Worm (Caenorhabditis elegans) whole organism, L3 larva: ENCODE measurements around the gene W04E12.7.

Experiments
- ZK546.5 ChIP-seq: sonication (generic microtip); optimal IDR thresholded peaks from 2 replicates; lab custom pipeline; 2017; ENCODE audit warnings: missing biosample characterization, missing genetic modification characterization
- ama-1 ChIP-seq: fragments of 150-350 bp; optimal IDR thresholded peaks from 2 replicates; lab custom pipeline; 2018
- ceh-28 ChIP-seq: fragments of 150-350 bp; optimal IDR thresholded peaks from 2 replicates; lab custom pipeline; 2014; ENCODE audit warnings: missing biosample characterization, missing genetic modification reagents, missing genetic modification characterization
- ceh-82 ChIP-seq: fragments of 150-350 bp; optimal IDR thresholded peaks from 2 replicates; lab custom pipeline; 2014; ENCODE audit warnings: missing biosample characterization, missing genetic modification characterization
- daf-12 ChIP-seq: fragments of 150-350 bp; optimal IDR thresholded peaks from 2 replicates; lab custom pipeline; 2014; ENCODE audit warnings: missing biosample characterization, missing genetic modification reagents, missing genetic modification characterization
- egl-5 ChIP-seq: fragments of 150-350 bp; optimal IDR thresholded peaks from 2 replicates; lab custom pipeline; 2017; ENCODE audit warnings: missing biosample characterization, missing genetic modification reagents, missing genetic modification characterization, inconsistent platforms
- elt-1 ChIP-seq: fragments of 150-350 bp; optimal IDR thresholded peaks from 2 replicates; lab custom pipeline; 2014; ENCODE audit warnings: missing biosample characterization, missing genetic modification characterization
- elt-2 ChIP-seq: sonication (generic microtip); optimal IDR thresholded peaks from 2 replicates; lab custom pipeline; 2016; ENCODE audit warnings: missing genetic modification reagents, mild to moderate bottlenecking, missing genetic modification characterization, missing compliant biosample characterization
- elt-3 ChIP-seq, 3 experiments: fragments of 150-350 bp in 1 of 3; sonication (generic microtip) in 2 of 3; optimal IDR thresholded peaks; 2 replicates in 2 of 3; 4 replicates in 1 of 3; lab custom pipeline; 2014 to 2017; ENCODE audit warnings: missing biosample characterization in 3 of 3, missing genetic modification characterization in 3 of 3
- eor-1 ChIP-seq, 2 experiments: fragments of 150-350 bp; optimal IDR thresholded peaks; 2 replicates each; lab custom pipeline; 2014 to 2018; ENCODE audit warnings: missing biosample characterization in 2 of 2, missing genetic modification characterization in 2 of 2
- fkh-10 ChIP-seq: sonication (generic microtip); optimal IDR thresholded peaks from 2 replicates; lab custom pipeline; 2017; ENCODE audit warnings: missing biosample characterization, missing genetic modification reagents, missing genetic modification characterization
- fos-1 ChIP-seq: fragments of 150-350 bp; optimal IDR thresholded peaks from 2 replicates; lab custom pipeline; 2014; ENCODE audit warnings: missing biosample characterization, missing genetic modification characterization
- lin-39 ChIP-seq: fragments of 150-350 bp; optimal IDR thresholded peaks from 2 replicates; lab custom pipeline; 2018; ENCODE audit warnings: missing biosample characterization, missing genetic modification reagents, missing genetic modification characterization
- lsy-12 ChIP-seq: sonication (generic microtip); optimal IDR thresholded peaks from 2 replicates; lab custom pipeline; 2016; ENCODE audit warnings: mild to moderate bottlenecking, missing genetic modification characterization, missing compliant biosample characterization
- mdl-1 ChIP-seq: fragments of 150-350 bp; optimal IDR thresholded peaks from 2 replicates; lab custom pipeline; 2014; ENCODE audit warnings: missing biosample characterization, missing genetic modification characterization
- nfya-1 ChIP-seq: sonication (generic microtip); optimal IDR thresholded peaks from 2 replicates; lab custom pipeline; 2017; ENCODE audit warnings: missing genetic modification characterization, mild to moderate bottlenecking, missing compliant biosample characterization, antibody characterized with exemption, moderate library complexity; ENCODE audit not compliant: insufficient read depth
- nhr-11 ChIP-seq: fragments of 150-350 bp; optimal IDR thresholded peaks from 2 replicates; lab custom pipeline; 2014; ENCODE audit warnings: missing biosample characterization, missing genetic modification characterization
- nhr-23 ChIP-seq: fragments of 150-350 bp; optimal IDR thresholded peaks from 2 replicates; lab custom pipeline; 2014; ENCODE audit warnings: missing biosample characterization, missing genetic modification reagents, missing genetic modification characterization
- nhr-25 ChIP-seq: sonication (generic microtip); optimal IDR thresholded peaks from 2 replicates; lab custom pipeline; 2017; ENCODE audit warnings: missing biosample characterization, missing genetic modification characterization
- nhr-28 ChIP-seq: fragments of 150-350 bp; optimal IDR thresholded peaks from 2 replicates; lab custom pipeline; 2014; ENCODE audit warnings: missing biosample characterization, missing genetic modification characterization
- nhr-43 ChIP-seq: sonication (generic microtip); optimal IDR thresholded peaks from 2 replicates; lab custom pipeline; 2016; ENCODE audit warnings: mild to moderate bottlenecking, missing genetic modification characterization, missing compliant biosample characterization; ENCODE audit not compliant: poor library complexity, severe bottlenecking
- nhr-67 ChIP-seq: fragments of 150-350 bp; optimal IDR thresholded peaks from 2 replicates; lab custom pipeline; 2014; ENCODE audit warnings: missing biosample characterization, missing genetic modification characterization
- nhr-76 ChIP-seq: fragments of 150-350 bp; sonication (generic microtip); optimal IDR thresholded peaks from 5 replicates; lab custom pipeline; 2014; ENCODE audit warnings: missing biosample characterization, missing genetic modification characterization
- nhr-77 ChIP-seq: fragments of 150-350 bp; optimal IDR thresholded peaks from 2 replicates; lab custom pipeline; 2014; ENCODE audit warnings: missing biosample characterization, missing genetic modification characterization
- pha-4 ChIP-seq: fragments of 150-350 bp; optimal IDR thresholded peaks from 2 replicates; lab custom pipeline; 2014; ENCODE audit warnings: missing biosample characterization, missing genetic modification reagents, missing genetic modification characterization
- pqm-1 ChIP-seq: fragments of 150-350 bp; optimal IDR thresholded peaks from 2 replicates; lab custom pipeline; 2017; ENCODE audit warnings: missing biosample characterization, missing genetic modification characterization, inconsistent platforms
- sea-2 ChIP-seq: fragments of 150-350 bp; sonication (generic microtip); optimal IDR thresholded peaks from 4 replicates; lab custom pipeline; 2014; ENCODE audit warnings: missing biosample characterization, missing genetic modification reagents, missing genetic modification characterization
- skn-1 ChIP-seq: fragments of 150-350 bp; optimal IDR thresholded peaks from 2 replicates; lab custom pipeline; 2014; ENCODE audit warnings: missing biosample characterization, missing genetic modification characterization
- snpc-4 ChIP-seq: fragments of 150-350 bp; optimal IDR thresholded peaks from 2 replicates; lab custom pipeline; 2014; ENCODE audit warnings: missing biosample characterization, missing genetic modification characterization
- tbx-2 ChIP-seq: sonication (generic microtip); optimal IDR thresholded peaks from 2 replicates; lab custom pipeline; 2016; ENCODE audit warnings: mild to moderate bottlenecking, missing genetic modification characterization, missing compliant biosample characterization
- unc-62 ChIP-seq: fragments of 150-350 bp; sonication (generic microtip); optimal IDR thresholded peaks from 4 replicates; lab custom pipeline; 2014; ENCODE audit warnings: missing biosample characterization, missing genetic modification reagents, missing genetic modification characterization
- zag-1 ChIP-seq: fragments of 150-350 bp; optimal IDR thresholded peaks from 2 replicates; lab custom pipeline; 2014; ENCODE audit warnings: missing biosample characterization, missing genetic modification characterization
- ztf-11 ChIP-seq: fragments of 150-350 bp; optimal IDR thresholded peaks from 2 replicates; lab custom pipeline; 2014; ENCODE audit warnings: missing biosample characterization, missing genetic modification characterization

W04E12.7 gene

ce11 chrV:19719253-19719652 is 18.1 kb downstream of the W04E12.7 start, which contains the start of gene Y116F11A.6:
Gene Y116F11A.6, plus strand, starts transcription at chrV:19719553.
- TF ChIP-seq daf-12 (tag; lab: Kevin White, UChicago) (no peak), nhr-11 (tag; lab: Kevin White, UChicago) (no peak), fkh-10 (GFP tag; lab: Kevin White, UChicago) (no peak), sea-2 (GFP tag; lab: Kevin White, UChicago) (no peak), fos-1 (tag; lab: Kevin White, UChicago) (no peak), zag-1 (no peak), egl-5 (tag; lab: Kevin White, UChicago) (no peak)

ce11 chrV:19718660-19719059 is 18.7 kb downstream of the W04E12.7 start:
- TF ChIP-seq tbx-2 = no peak
- no peak for TF ChIP-seq fos-1 (tag; lab: Kevin White, UChicago)
- no peak for TF ChIP-seq snpc-4
- no peak for TF ChIP-seq nhr-43 (tag; lab: Kevin White, UChicago)
- TF ChIP-seq lsy-12 (tag; lab: Kevin White, UChicago) = no peak
- no peak for TF ChIP-seq elt-2 (tag; lab: Kevin White, UChicago)
- TF ChIP-seq ama-1 (lab: Kevin White, UChicago) = no peak
- TF ChIP-seq nhr-11 (tag; lab: Kevin White, UChicago) = no peak

DNA sequence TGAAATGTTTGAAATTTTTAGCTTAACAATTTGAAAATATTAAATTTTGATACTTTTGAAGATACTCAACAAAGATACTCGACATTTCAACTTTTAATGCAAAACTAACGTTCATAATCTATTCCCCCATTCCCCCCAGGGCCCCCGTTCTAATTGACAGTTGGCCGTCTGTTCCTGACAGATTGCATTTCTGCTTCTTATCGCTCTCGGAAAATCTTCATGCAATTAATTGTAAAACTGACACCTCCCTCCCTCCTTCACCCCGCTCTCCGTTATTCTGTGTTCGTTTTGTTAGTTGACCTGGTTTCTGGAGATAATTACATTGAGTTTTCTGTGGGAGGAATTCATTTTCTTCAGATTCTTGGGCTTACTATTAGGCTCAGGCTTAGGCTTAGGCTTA is 19.4 kb downstream of the W04E12.7 start:
- TF ChIP-seq egl-5 (tag; lab: Kevin White, UChicago) (no peak), elt-1 (tag; lab: Kevin White, UChicago) (no peak), snpc-4 (no peak), fos-1 (tag; lab: Kevin White, UChicago) (no peak), elt-3 (tag; optimal IDR thresholded peaks at IDR 0.05; lab: Kevin White, UChicago) (no peak), zag-1 (no peak), ceh-82 (tag; lab: Kevin White, UChicago) (no peak), ceh-28 (tag; lab: Kevin White, UChicago) (no peak), nfya-1 (no peak), lsy-12 (tag; lab: Kevin White, UChicago) (no peak), mdl-1 (tag; lab: Kevin White, UChicago) (no peak), eor-1 (tag; optimal IDR thresholded peaks at IDR 0.05; lab: Kevin White, UChicago) (no peak), nhr-25 (tag; lab: Kevin White, UChicago) (no peak), nhr-76 (tag; lab: Kevin White, UChicago) (no peak)

- TF ChIP-seq lsy-12 (tag; lab: Kevin White, UChicago) = no peak
- TF ChIP-seq sea-2 (GFP tag; lab: Kevin White, UChicago) = no peak
- TF ChIP-seq ama-1 (lab: Kevin White, UChicago) = no peak
- no peak for TF ChIP-seq nhr-77
- TF ChIP-seq daf-12 (tag; lab: Kevin White, UChicago) = no peak
- TF ChIP-seq ceh-28 (tag; lab: Kevin White, UChicago) = no peak
- no peak for TF ChIP-seq pqm-1
- TF ChIP-seq nhr-28 (tag; lab: Kevin White, UChicago) = no peak
- no peak for TF ChIP-seq fkh-10 (GFP tag; lab: Kevin White, UChicago)
- TF ChIP-seq, all 47 proteins: peak for 0
Observed at ce11 chrV:19715847-19716246, 21.5 kb downstream of the W04E12.7 start, which contains the start of gene Y43F8C.17. Gene Y43F8C.17, plus strand, starts transcription at chrV:19716147.

ce11 chrV:19715419-19715818 is 21.9 kb downstream of the W04E12.7 start, which contains the start of gene Y43F8C.16:
Gene Y43F8C.16, minus strand, starts transcription at chrV:19715519.
- no peak for TF ChIP-seq lin-39 (tag; lab: Kevin White, UChicago)
- TF ChIP-seq nhr-67 = no peak
- TF ChIP-seq nhr-23 (tag; lab: Kevin White, UChicago) = no peak
- TF ChIP-seq snpc-4 = no peak
- no peak for TF ChIP-seq skn-1
- no peak for TF ChIP-seq mdl-1 (tag; lab: Kevin White, UChicago)
- no peak for TF ChIP-seq ztf-11 (tag; lab: Kevin White, UChicago)
- TF ChIP-seq nhr-11 (tag; lab: Kevin White, UChicago) = no peak
- no peak for TF ChIP-seq fos-1 (tag; lab: Kevin White, UChicago)
- TF ChIP-seq ZK546.5 (tag; lab: Kevin White, UChicago) = no peak
- TF ChIP-seq unc-62 (GFP tag; lab: Kevin White, UChicago) = no peak
- TF ChIP-seq pha-4 (tag; lab: Kevin White, UChicago) = no peak
- TF ChIP-seq, all 47 proteins: peak for 0
